Fruit fly (Drosophila melanogaster) whole organism, prepupa: ENCODE results near the gene AnxB10.

Experiments
- CG10631 ChIP-seq: fragments of 200-800 bp; sonication (Bioruptor generic); optimal IDR thresholded peaks from 2 replicates; lab custom pipeline; 2016; ENCODE audit warnings: missing biosample characterization, missing genetic modification characterization
- CG10669 ChIP-seq: fragments of 200-800 bp; sonication (Bioruptor generic); optimal IDR thresholded peaks from 3 replicates; lab custom pipeline; 2018; ENCODE audit warnings: missing biosample characterization, mild to moderate bottlenecking, missing genetic modification characterization, moderate library complexity
- CG11294 ChIP-seq: fragments of 200-800 bp; sonication (Bioruptor generic); IDR thresholded peaks from 2 replicates; pipeline ENCODE4 v1.3.6; 2022; ENCODE audit warnings: missing biosample characterization, missing genetic modification characterization
- CG15336 ChIP-seq: fragments of 200-800 bp; sonication (Bioruptor generic); IDR thresholded peaks from 2 replicates; pipeline ENCODE4 v1.3.6; 2022; ENCODE audit warnings: missing biosample characterization, missing genetic modification characterization
- CG1621 ChIP-seq: fragments of 200-800 bp; sonication (Bioruptor generic); optimal IDR thresholded peaks from 3 replicates; lab custom pipeline; 2018; ENCODE audit warnings: missing biosample characterization, mild to moderate bottlenecking, missing genetic modification characterization
- CG16779 ChIP-seq: fragments of 200-800 bp; sonication (Bioruptor generic); optimal IDR thresholded peaks from 3 replicates; lab custom pipeline; 2017; ENCODE audit warnings: missing biosample characterization, mild to moderate bottlenecking, missing genetic modification characterization
- CG3032 ChIP-seq: fragments of 200-800 bp; optimal IDR thresholded peaks from 2 replicates; lab custom pipeline; 2019; ENCODE audit warnings: missing biosample characterization, mild to moderate bottlenecking, missing genetic modification characterization, moderate library complexity
- CG31627 ChIP-seq: fragments of 200-800 bp; sonication (Bioruptor generic); optimal IDR thresholded peaks from 3 replicates; lab custom pipeline; 2016; ENCODE audit warnings: missing biosample characterization, missing genetic modification characterization
- CG32006 ChIP-seq: fragments of 200-800 bp; sonication (Bioruptor generic); optimal IDR thresholded peaks from 3 replicates; lab custom pipeline; 2017; ENCODE audit warnings: missing biosample characterization, mild to moderate bottlenecking, missing genetic modification characterization
- CG3919 ChIP-seq: fragments of 200-800 bp; sonication (Bioruptor generic); optimal IDR thresholded peaks from 3 replicates; lab custom pipeline; 2016; ENCODE audit warnings: missing biosample characterization, missing genetic modification characterization
- CG4318 ChIP-seq: fragments of 200-800 bp; sonication (Bioruptor generic); optimal IDR thresholded peaks from 3 replicates; lab custom pipeline; 2017; ENCODE audit warnings: missing biosample characterization, mild to moderate bottlenecking, missing genetic modification characterization
- CG6163 ChIP-seq: fragments of 200-800 bp; sonication (Bioruptor generic); IDR thresholded peaks from 3 replicates; pipeline ENCODE4 v1.3.6; 2022; ENCODE audit warnings: missing biosample characterization, missing genetic modification characterization
- CG6276 ChIP-seq: fragments of 200-800 bp; sonication (Bioruptor generic); optimal IDR thresholded peaks from 2 replicates; lab custom pipeline; 2017; ENCODE audit warnings: missing biosample characterization, mild to moderate bottlenecking, missing genetic modification characterization
- CG6808 ChIP-seq: fragments of 200-800 bp; sonication (Bioruptor generic); optimal IDR thresholded peaks from 3 replicates; lab custom pipeline; 2017; ENCODE audit warnings: missing biosample characterization, missing genetic modification characterization, mild to moderate bottlenecking, moderate library complexity, missing genetic modification reagents
- CG6854 ChIP-seq: fragments of 200-800 bp; sonication (Bioruptor generic); optimal IDR thresholded peaks from 2 replicates; lab custom pipeline; 2017; ENCODE audit warnings: missing biosample characterization, mild to moderate bottlenecking, missing genetic modification characterization
- CG8319 ChIP-seq: fragments of 200-800 bp; sonication (Bioruptor generic); optimal IDR thresholded peaks from 3 replicates; lab custom pipeline; 2016; ENCODE audit warnings: missing biosample characterization, missing genetic modification characterization
- CG9139 ChIP-seq: fragments of 200-800 bp; sonication (Bioruptor generic); optimal IDR thresholded peaks from 3 replicates; lab custom pipeline; 2017; ENCODE audit warnings: missing biosample characterization, mild to moderate bottlenecking, missing genetic modification characterization
- Eip75B ChIP-seq: fragments of 200-800 bp; sonication (Bioruptor generic); optimal IDR thresholded peaks from 3 replicates; lab custom pipeline; 2016; ENCODE audit warnings: missing biosample characterization, missing genetic modification characterization
- Eip78C ChIP-seq: fragments of 200-800 bp; sonication (Bioruptor generic); peaks from one replicate; lab custom pipeline; 2016; ENCODE audit warnings: missing biosample characterization, missing genetic modification characterization
- Gug ChIP-seq: fragments of 200-800 bp; sonication (Bioruptor generic); IDR thresholded peaks from 2 replicates; pipeline ENCODE4 v1.3.6; 2022; ENCODE audit warnings: missing biosample characterization, missing genetic modification characterization
- Hr38 ChIP-seq: sonication (Bioruptor generic); optimal IDR thresholded peaks from 2 replicates; lab custom pipeline; 2016; ENCODE audit warnings: missing biosample characterization, missing genetic modification characterization
- Hr39 ChIP-seq: fragments of 200-800 bp; sonication (Bioruptor generic); optimal IDR thresholded peaks from 2 replicates; lab custom pipeline; 2016; ENCODE audit warnings: missing biosample characterization, missing genetic modification characterization
- Hr4 ChIP-seq: fragments of 200-800 bp; sonication (Bioruptor generic); optimal IDR thresholded peaks from 3 replicates; lab custom pipeline; 2016; ENCODE audit warnings: missing biosample characterization, missing genetic modification characterization
- Lpt ChIP-seq: fragments of 200-800 bp; sonication (Bioruptor generic); optimal IDR thresholded peaks from 3 replicates; lab custom pipeline; 2016; ENCODE audit warnings: missing biosample characterization, missing genetic modification characterization
- Met ChIP-seq: fragments of 200-800 bp; sonication (Bioruptor generic); optimal IDR thresholded peaks from 3 replicates; lab custom pipeline; 2016; ENCODE audit warnings: missing biosample characterization, missing genetic modification characterization
- OdsH ChIP-seq: fragments of 200-800 bp; sonication (Bioruptor generic); optimal IDR thresholded peaks from 3 replicates; lab custom pipeline; 2016; ENCODE audit warnings: missing biosample characterization, missing genetic modification characterization
- Smox ChIP-seq: fragments of 200-800 bp; sonication (Bioruptor generic); optimal IDR thresholded peaks from 3 replicates; lab custom pipeline; 2016; ENCODE audit warnings: missing biosample characterization, missing genetic modification characterization
- Sox102F ChIP-seq: fragments of 200-800 bp; sonication (Bioruptor generic); optimal IDR thresholded peaks from 2 replicates; lab custom pipeline; 2016; ENCODE audit warnings: missing biosample characterization, mild to moderate bottlenecking, missing genetic modification characterization
- Sox14 ChIP-seq: fragments of 200-800 bp; sonication (Bioruptor generic); optimal IDR thresholded peaks from 3 replicates; lab custom pipeline; 2016; ENCODE audit warnings: missing biosample characterization, missing genetic modification characterization
- Sox15 ChIP-seq: fragments of 200-800 bp; sonication (Bioruptor generic); optimal IDR thresholded peaks from 3 replicates; lab custom pipeline; 2016; ENCODE audit warnings: missing biosample characterization, missing genetic modification characterization
- acj6 ChIP-seq: fragments of 200-800 bp; sonication (Bioruptor generic); optimal IDR thresholded peaks from 3 replicates; lab custom pipeline; 2016; ENCODE audit warnings: missing biosample characterization, missing genetic modification characterization
- cyc ChIP-seq: fragments of 200-800 bp; sonication (Bioruptor generic); optimal IDR thresholded peaks from 3 replicates; lab custom pipeline; 2016; ENCODE audit warnings: missing biosample characterization, missing genetic modification characterization
- dsx ChIP-seq: fragments of 200-800 bp; optimal IDR thresholded peaks from 3 replicates; lab custom pipeline; 2019; ENCODE audit warnings: missing biosample characterization, mild to moderate bottlenecking, missing genetic modification characterization, moderate library complexity; ENCODE audit not compliant: poor library complexity, severe bottlenecking
- eg ChIP-seq: fragments of 200-800 bp; sonication (Bioruptor generic); IDR thresholded peaks from 3 replicates; pipeline ENCODE4 v1.3.6; 2022; ENCODE audit warnings: missing biosample characterization, missing genetic modification characterization
- esn ChIP-seq: fragments of 200-800 bp; sonication (Bioruptor generic); optimal IDR thresholded peaks from 2 replicates; lab custom pipeline; 2016; ENCODE audit warnings: missing biosample characterization, mild to moderate bottlenecking, missing genetic modification characterization, moderate library complexity
- fd59A ChIP-seq: fragments of 200-800 bp; sonication (Bioruptor generic); optimal IDR thresholded peaks from 2 replicates; lab custom pipeline; 2017; ENCODE audit warnings: missing biosample characterization, mild to moderate bottlenecking, missing genetic modification characterization, missing genetic modification reagents
- fd85E ChIP-seq: fragments of 200-800 bp; sonication (Bioruptor generic); optimal IDR thresholded peaks from 3 replicates; lab custom pipeline; 2016; ENCODE audit warnings: missing biosample characterization, missing genetic modification characterization
- lz ChIP-seq: fragments of 200-800 bp; sonication (Bioruptor generic); optimal IDR thresholded peaks from 3 replicates; lab custom pipeline; 2016; ENCODE audit warnings: missing biosample characterization, missing genetic modification characterization
- net ChIP-seq: fragments of 200-800 bp; sonication (Bioruptor generic); optimal IDR thresholded peaks from 3 replicates; lab custom pipeline; 2016; ENCODE audit warnings: missing biosample characterization, missing genetic modification characterization
- pdm3 ChIP-seq: fragments of 200-800 bp; sonication (Bioruptor generic); optimal IDR thresholded peaks from 3 replicates; lab custom pipeline; 2016; ENCODE audit warnings: missing biosample characterization, missing genetic modification characterization
- salr ChIP-seq, 2 experiments: fragments of 200-800 bp; sonication (Bioruptor generic); optimal IDR thresholded peaks; 3 replicates each; lab custom pipeline; 2016 to 2018; ENCODE audit warnings: missing biosample characterization in 2 of 2, missing genetic modification characterization in 2 of 2, mild to moderate bottlenecking in 1 of 2
- spab ChIP-seq: fragments of 200-800 bp; sonication (Bioruptor generic); optimal IDR thresholded peaks from 2 replicates; lab custom pipeline; 2017; ENCODE audit warnings: missing biosample characterization, mild to moderate bottlenecking, missing genetic modification characterization, missing genetic modification reagents
- ss ChIP-seq, 2 experiments: fragments of 200-800 bp; sonication (Bioruptor generic); optimal IDR thresholded peaks; 2 replicates in 1 of 2; 3 replicates in 1 of 2; lab custom pipeline; 2017 to 2018; ENCODE audit warnings: mild to moderate bottlenecking in 2 of 2, missing biosample characterization in 2 of 2, missing genetic modification characterization in 2 of 2, moderate library complexity in 1 of 2
- svp ChIP-seq: fragments of 200-800 bp; sonication (Bioruptor generic); peaks from one replicate; lab custom pipeline; 2016; ENCODE audit warnings: missing biosample characterization, missing genetic modification characterization
- topi ChIP-seq: fragments of 200-800 bp; sonication (Bioruptor generic); optimal IDR thresholded peaks from 3 replicates; lab custom pipeline; 2016; ENCODE audit warnings: missing biosample characterization, missing genetic modification characterization
- vri ChIP-seq: fragments of 200-800 bp; sonication (Bioruptor generic); optimal IDR thresholded peaks from 3 replicates; lab custom pipeline; 2016; ENCODE audit warnings: missing biosample characterization, mild to moderate bottlenecking, missing genetic modification characterization

AnxB10 gene

dm6 chrX:20162586-20162985 is 10.7 kb downstream of the AnxB10 start:
- no peak for TF ChIP-seq CG4318
- TF ChIP-seq esn (GFP tag; lab: Kevin White, UChicago) = peak; percentile 3
- TF ChIP-seq spab (GFP tag; lab: Kevin White, UChicago) = no peak
- TF ChIP-seq fd85E (GFP tag; lab: Kevin White, UChicago) = no peak
- TF ChIP-seq CG8319 = no peak
- TF ChIP-seq Sox102F = no peak

dm6 chrX:20159679-20160140 is 13.6 kb downstream of the AnxB10 start, which contains the start of gene Rab35:
Rab35 (minus strand) TSS chrX:20159872.
- TF ChIP-seq svp (GFP tag; lab: Kevin White, UChicago) (peak; percentile 24), spab (GFP tag; lab: Kevin White, UChicago) (no peak), esn (GFP tag; lab: Kevin White, UChicago) (peak; percentile 22), OdsH (GFP tag; lab: Kevin White, UChicago) (peak; percentile 6), Gug (GFP tag; lab: Robert Waterston, UW) (no peak), Eip78C (peak; percentile 34), Hr39 (peak; percentile 16), cyc (GFP tag; lab: Kevin White, UChicago) (peak; percentile 4), CG10631 (peak; percentile 25), topi (GFP tag; lab: Kevin White, UChicago) (peak; percentile 11)

- no peak for TF ChIP-seq Sox15 (GFP tag; lab: Kevin White, UChicago)
- no peak for TF ChIP-seq CG31627 (GFP tag; lab: Kevin White, UChicago)
- TF ChIP-seq CG6163 (GFP tag; lab: Robert Waterston, UW) = peak; percentile 75; the same call in 2 of the 3 replicates
- TF ChIP-seq CG6854 (GFP tag; lab: Kevin White, UChicago) = no peak
- no peak for TF ChIP-seq CG4318
- TF ChIP-seq Lpt = peak; percentile 15
- no peak for TF ChIP-seq Smox
- TF ChIP-seq dsx (GFP tag; lab: Kevin White, UChicago) = peak; percentile 40
- no peak for TF ChIP-seq Hr4 (GFP tag; lab: Kevin White, UChicago)
- TF ChIP-seq vri (GFP tag; lab: Kevin White, UChicago) = peak; percentile 63
- no peak for TF ChIP-seq CG3919
- TF ChIP-seq CG32006 (GFP tag; lab: Kevin White, UChicago) = peak; percentile 28
- peak; percentile 18 for TF ChIP-seq CG6808
- TF ChIP-seq Eip75B (GFP tag; lab: Kevin White, UChicago) = peak; percentile 28
- TF ChIP-seq fd59A (GFP tag; lab: Kevin White, UChicago) = no peak
- TF ChIP-seq CG15336 (GFP tag; lab: Robert Waterston, UW) = peak; percentile 43; the same call in 1 of the 2 replicates
- TF ChIP-seq net (GFP tag; lab: Kevin White, UChicago) = peak; percentile 26
- TF ChIP-seq CG1621 (tag; lab: Kevin White, UChicago) = peak; percentile 21
- TF ChIP-seq cyc (GFP tag; lab: Kevin White, UChicago) = no peak
- TF ChIP-seq CG9139 (GFP tag; lab: Kevin White, UChicago) = peak; percentile 32
- peak; percentile 23 for TF ChIP-seq CG10669 (GFP tag; lab: Kevin White, UChicago)
- peak; percentile 52 for TF ChIP-seq Eip78C
- no peak for TF ChIP-seq svp (GFP tag; lab: Kevin White, UChicago)
- TF ChIP-seq CG16779 (tag; lab: Kevin White, UChicago) = peak; percentile 47
- TF ChIP-seq Hr39 = no peak
- peak; percentile 46 for TF ChIP-seq topi (GFP tag; lab: Kevin White, UChicago)
- peak in 1 of 2 experiments; percentile 16 for TF ChIP-seq salr (GFP tag; optimal IDR thresholded peaks at IDR 0.05; lab: Kevin White, UChicago)
- no peak for TF ChIP-seq CG11294 (GFP tag; lab: Robert Waterston, UW)
- TF ChIP-seq eg (GFP tag; lab: Robert Waterston, UW) = peak; percentile 75
- TF ChIP-seq esn (GFP tag; lab: Kevin White, UChicago) = no peak
- TF ChIP-seq Sox14 (GFP tag; lab: Kevin White, UChicago) = peak; percentile 67
- TF ChIP-seq spab (GFP tag; lab: Kevin White, UChicago) = no peak
- peak; percentile 38 to 70 for TF ChIP-seq ss (GFP tag; optimal IDR thresholded peaks at IDR 0.05; lab: Kevin White, UChicago)
- TF ChIP-seq acj6 (GFP tag; lab: Kevin White, UChicago) = no peak
- no peak for TF ChIP-seq Met
- TF ChIP-seq Hr38 (GFP tag; lab: Kevin White, UChicago) = no peak
- peak; percentile 7 for TF ChIP-seq CG3032 (tag; lab: Kevin White, UChicago)
- no peak for TF ChIP-seq Sox102F
- TF ChIP-seq pdm3 = no peak
- no peak for TF ChIP-seq lz (GFP tag; lab: Kevin White, UChicago)
- no peak for TF ChIP-seq CG8319
- no peak for TF ChIP-seq CG6276 (GFP tag; lab: Kevin White, UChicago)
Observed at dm6 chrX:20158943-20159385, 14.3 kb downstream of the AnxB10 start.
